Fruit fly (Drosophila melanogaster) whole organism, pupa: ENCODE results near the gene CG42709.
A peak's percentile ranks its signal among the peaks of the same experiment; 100 is the strongest.

Experiments used
- CG10348 ChIP-seq: fragments of 200-800 bp; sonication (Bioruptor generic); IDR thresholded peaks from 2 replicates; pipeline ENCODE4 v1.3.6; 2022; ENCODE audit warnings: missing biosample characterization, missing genetic modification characterization
- CG12605 ChIP-seq: fragments of 200-800 bp; sonication (Bioruptor generic); IDR thresholded peaks from 2 replicates; pipeline ENCODE4 v1.3.6; 2022; ENCODE audit warnings: missing biosample characterization, missing genetic modification characterization
- CG13204 ChIP-seq: fragments of 200-800 bp; sonication (Bioruptor generic); optimal IDR thresholded peaks from 2 replicates; lab custom pipeline; 2018; ENCODE audit warnings: missing biosample characterization, mild to moderate bottlenecking, missing genetic modification characterization, moderate library complexity
- CG14655 ChIP-seq: fragments of 200-800 bp; sonication (Bioruptor generic); optimal IDR thresholded peaks from 3 replicates; lab custom pipeline; 2017; ENCODE audit warnings: mild to moderate bottlenecking, missing biosample characterization, missing genetic modification reagents, missing genetic modification characterization
- CG15710 ChIP-seq: fragments of 200-800 bp; sonication (Bioruptor generic); optimal IDR thresholded peaks from 2 replicates; lab custom pipeline; 2018; ENCODE audit warnings: missing biosample characterization, mild to moderate bottlenecking, missing genetic modification characterization, moderate library complexity
- CG17806 ChIP-seq: fragments of 200-800 bp; sonication (Bioruptor generic); optimal IDR thresholded peaks from 2 replicates; lab custom pipeline; 2018; ENCODE audit warnings: missing biosample characterization, mild to moderate bottlenecking, missing genetic modification characterization, moderate library complexity
- CG32121 ChIP-seq: fragments of 200-800 bp; sonication (Bioruptor generic); IDR thresholded peaks from 2 replicates; pipeline ENCODE4 v1.3.6; 2022; ENCODE audit warnings: missing biosample characterization, missing genetic modification characterization
- CG34367 ChIP-seq: fragments of 200-800 bp; sonication (Bioruptor generic); optimal IDR thresholded peaks from 2 replicates; lab custom pipeline; 2018; ENCODE audit warnings: missing biosample characterization, mild to moderate bottlenecking, missing genetic modification characterization
- CG4496 ChIP-seq: fragments of 200-800 bp; sonication (Bioruptor generic); IDR thresholded peaks from 3 replicates; pipeline ENCODE4 v1.3.6; 2022; ENCODE audit warnings: missing biosample characterization, missing genetic modification characterization
- CG8159 ChIP-seq: fragments of 200-800 bp; sonication (Bioruptor generic); optimal IDR thresholded peaks from 3 replicates; lab custom pipeline; 2018; ENCODE audit warnings: missing biosample characterization, mild to moderate bottlenecking, missing genetic modification characterization, moderate library complexity
- CG8301 ChIP-seq: fragments of 200-800 bp; sonication (Bioruptor generic); optimal IDR thresholded peaks from 2 replicates; lab custom pipeline; 2018; ENCODE audit warnings: missing biosample characterization, mild to moderate bottlenecking, missing genetic modification characterization
- CG9948 ChIP-seq: fragments of 200-800 bp; sonication (Bioruptor generic); optimal IDR thresholded peaks from 2 replicates; lab custom pipeline; 2018; ENCODE audit warnings: missing biosample characterization, mild to moderate bottlenecking, missing genetic modification characterization, moderate library complexity
- D1 ChIP-seq: fragments of 200-800 bp; sonication (Bioruptor generic); optimal IDR thresholded peaks from 2 replicates; lab custom pipeline; 2018; ENCODE audit warnings: missing biosample characterization, mild to moderate bottlenecking, missing genetic modification characterization, moderate library complexity
- EcR ChIP-seq: fragments of 200-800 bp; sonication (Bioruptor generic); optimal IDR thresholded peaks from 3 replicates; lab custom pipeline; 2019; ENCODE audit warnings: missing biosample characterization, missing genetic modification characterization, mild to moderate bottlenecking, moderate library complexity, missing genetic modification reagents
- Ets98B ChIP-seq: fragments of 200-800 bp; sonication (Bioruptor generic); IDR thresholded peaks from 2 replicates; pipeline ENCODE4 v1.3.6; 2022; ENCODE audit warnings: missing biosample characterization, missing genetic modification characterization
- Pif1A ChIP-seq: fragments of 200-800 bp; sonication (Bioruptor generic); optimal IDR thresholded peaks from 3 replicates; lab custom pipeline; 2016; ENCODE audit warnings: missing biosample characterization, missing genetic modification characterization
- Pif1B ChIP-seq: fragments of 200-800 bp; sonication (Bioruptor generic); optimal IDR thresholded peaks from 3 replicates; lab custom pipeline; 2016; ENCODE audit warnings: missing biosample characterization, missing genetic modification characterization
- Snoo ChIP-seq: fragments of 200-800 bp; sonication (Bioruptor generic); optimal IDR thresholded peaks from 3 replicates; lab custom pipeline; 2017; ENCODE audit warnings: missing biosample characterization, mild to moderate bottlenecking, missing genetic modification characterization, inconsistent platforms
- fd96Ca ChIP-seq: fragments of 200-800 bp; sonication (Bioruptor generic); IDR thresholded peaks from 3 replicates; pipeline ENCODE4 v1.3.6; 2022; ENCODE audit warnings: missing biosample characterization, missing genetic modification characterization
- gl ChIP-seq: fragments of 200-800 bp; sonication (Bioruptor generic); optimal IDR thresholded peaks from 2 replicates; lab custom pipeline; 2018; ENCODE audit warnings: missing biosample characterization, mild to moderate bottlenecking, missing genetic modification characterization
- rn ChIP-seq: fragments of 200-800 bp; sonication (Bioruptor generic); IDR thresholded peaks from 2 replicates; pipeline ENCODE4 v1.3.6; 2022; ENCODE audit warnings: missing biosample characterization, missing genetic modification characterization

CG42709 gene

DNA sequence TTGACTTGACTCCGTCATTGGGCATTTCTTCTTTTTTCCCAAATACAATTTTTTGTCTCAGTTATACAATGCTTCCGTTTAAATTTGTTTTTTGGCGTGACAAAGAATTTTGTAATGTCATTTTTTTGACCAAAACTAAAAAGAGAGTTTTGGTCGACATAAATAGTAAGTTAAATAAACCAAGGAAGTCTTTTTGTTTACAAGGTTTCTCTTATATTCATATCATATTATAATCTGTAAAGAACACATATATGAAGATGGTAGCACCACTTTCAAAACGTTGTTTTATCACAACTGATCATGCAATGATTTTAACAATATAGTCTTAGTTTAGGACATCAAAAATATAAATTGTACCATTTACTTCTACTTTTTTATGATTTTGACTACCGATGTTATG, 9.0 kb upstream of the CG42709 start, which contains the start of the genes CG10969 and CG17666:
Gene CG10969 (minus strand): TSS at position 101 of the 400 bp plus-strand sequence.
Gene CG17666 (plus strand): TSS at position 329 of the 400 bp plus-strand sequence.
- TF ChIP-seq fd96Ca (GFP tag; lab: Robert Waterston, UW): no peak
- no peak for TF ChIP-seq Pif1B
- TF ChIP-seq CG13204: no peak

DNA sequence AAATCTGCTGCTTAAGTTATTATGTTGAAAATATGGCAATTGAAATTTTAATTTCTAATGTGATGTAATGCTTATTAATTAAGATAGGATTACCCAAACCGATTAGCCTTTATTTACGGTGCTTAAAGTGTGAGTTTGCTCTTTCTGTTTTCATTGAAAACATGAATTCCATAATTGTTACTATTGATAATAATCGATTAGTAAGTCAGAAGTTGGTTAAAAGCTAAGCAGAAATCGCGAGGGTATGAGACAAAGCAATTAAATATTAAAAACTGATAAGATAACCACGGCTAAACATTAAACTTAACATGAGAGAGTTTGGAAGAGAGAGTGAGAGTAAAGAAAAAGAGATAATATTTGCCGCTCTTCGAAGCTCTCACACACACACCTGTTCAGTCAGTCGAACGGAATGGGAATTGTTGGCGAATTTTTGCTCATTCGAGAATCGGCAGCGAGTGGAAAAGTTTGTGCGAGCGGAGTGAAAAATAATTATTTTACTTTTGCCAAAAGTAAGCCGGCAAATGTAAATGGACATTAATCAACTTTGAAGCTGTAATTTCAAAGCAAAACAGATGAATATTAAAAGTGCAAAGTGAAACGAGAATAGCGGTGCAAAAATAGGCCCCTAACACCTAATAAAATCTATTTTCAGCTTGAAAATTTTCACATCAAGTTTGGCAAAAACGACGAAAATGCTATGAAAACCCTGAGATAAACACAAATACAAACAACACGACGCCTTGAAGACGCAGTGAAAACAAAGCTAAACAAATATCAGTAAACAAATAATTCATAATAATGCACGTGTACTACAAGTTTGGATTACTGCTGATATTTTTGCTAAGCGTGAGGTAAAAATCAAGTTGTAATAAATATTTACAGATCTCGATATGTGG, 1.0 kb downstream of the CG42709 start:
- TF ChIP-seq CG13204: no peak
- TF ChIP-seq CG32121 (GFP tag; lab: Robert Waterston, UW): no peak; the same call in 1 of the 2 replicates
- no peak for TF ChIP-seq rn (GFP tag; lab: Robert Waterston, UW)
- no peak for TF ChIP-seq Pif1A (GFP tag; lab: Kevin White, UChicago)
- TF ChIP-seq Snoo (tag; lab: Kevin White, UChicago): no peak
- no peak for TF ChIP-seq gl (tag; lab: Kevin White, UChicago)
- TF ChIP-seq Pif1B: peak; percentile 13
- peak; percentile 43 for TF ChIP-seq D1 (tag; lab: Kevin White, UChicago)
- peak; percentile 34; the same call in 1 of the 2 replicates for TF ChIP-seq CG12605 (GFP tag; lab: Robert Waterston, UW)
- TF ChIP-seq CG4496 (GFP tag; lab: Robert Waterston, UW): no peak
- no peak for TF ChIP-seq CG10348

DNA sequence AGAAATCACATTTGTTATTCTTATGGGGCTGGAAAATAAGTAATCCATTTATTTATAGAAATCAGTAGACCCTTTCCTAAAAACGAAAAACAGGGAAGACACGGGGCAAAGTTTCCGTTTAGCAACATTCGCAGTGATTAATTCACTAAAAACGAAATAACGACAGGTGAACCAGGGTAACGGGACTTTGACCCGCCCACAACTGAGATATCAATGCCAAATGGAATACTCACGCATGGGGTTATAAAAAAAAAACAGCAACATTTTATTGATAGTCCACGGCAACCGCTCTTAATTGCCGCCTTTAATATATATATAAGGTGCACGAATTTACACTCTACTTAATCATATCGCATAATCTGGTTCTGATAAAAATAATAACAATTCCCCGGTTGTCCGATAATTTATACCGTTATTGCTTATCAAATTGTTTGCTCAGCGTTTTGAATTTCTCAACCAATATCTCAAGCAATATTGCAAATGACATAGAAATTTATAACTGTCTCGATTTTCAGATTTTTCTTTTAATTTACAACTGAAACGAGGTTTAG, 1.8 kb downstream of the CG42709 start:
- TF ChIP-seq rn (GFP tag; lab: Robert Waterston, UW) (no peak), CG4496 (GFP tag; lab: Robert Waterston, UW) (no peak), CG34367 (no peak), CG9948 (no peak), CG14655 (GFP tag; lab: Kevin White, UChicago) (no peak), fd96Ca (GFP tag; lab: Robert Waterston, UW) (no peak), D1 (tag; lab: Kevin White, UChicago) (no peak), Ets98B (no peak), Pif1B (no peak), CG17806 (tag; lab: Kevin White, UChicago) (no peak), CG32121 (GFP tag; lab: Robert Waterston, UW) (no peak), CG8301 (tag; lab: Kevin White, UChicago) (no peak)

DNA sequence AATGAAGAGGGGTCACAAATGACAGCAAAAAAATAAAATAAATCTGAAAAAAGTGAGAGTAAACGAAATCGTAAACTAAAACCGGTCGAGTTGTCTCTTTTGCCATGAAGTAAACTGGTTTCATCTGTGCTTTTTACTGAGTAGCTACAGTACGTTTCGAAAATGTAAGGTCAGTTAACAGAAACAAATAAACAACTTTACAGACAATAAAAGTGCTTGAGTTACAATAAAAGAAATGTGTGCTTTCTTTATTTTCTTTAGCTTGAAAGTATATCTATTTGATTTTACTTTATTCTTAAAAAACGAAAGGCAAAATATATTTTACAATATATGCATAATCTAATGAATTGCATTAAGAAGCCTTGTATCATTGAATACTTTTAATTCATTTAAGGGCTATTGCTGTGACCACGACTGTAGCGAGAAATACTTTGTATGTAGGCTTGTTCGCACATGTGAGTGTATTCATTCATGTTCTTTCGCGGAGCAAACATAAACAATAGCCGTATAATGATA, 3.0 kb downstream of the CG42709 start:
- TF ChIP-seq fd96Ca (GFP tag; lab: Robert Waterston, UW) (0 out of 3 replicates have a peak, but pooled peaks have one; percentile 23), CG34367 (peak; percentile 89), CG13204 (peak; percentile 71), CG8301 (tag; lab: Kevin White, UChicago) (peak; percentile 84), Pif1B (peak; percentile 82), EcR (peak; percentile 78), CG4496 (GFP tag; lab: Robert Waterston, UW) (peak; percentile 77), CG12605 (GFP tag; lab: Robert Waterston, UW) (peak; percentile 52), CG9948 (peak; percentile 90), Pif1A (GFP tag; lab: Kevin White, UChicago) (peak; percentile 85), CG8159 (tag; lab: Kevin White, UChicago) (peak; percentile 93), Snoo (tag; lab: Kevin White, UChicago) (peak; percentile 85), CG32121 (GFP tag; lab: Robert Waterston, UW) (peak; percentile 42), Ets98B (peak; percentile 61), CG15710 (tag; lab: Kevin White, UChicago) (peak; percentile 93), CG10348 (0 out of 2 replicates have a peak, but pooled peaks have one; percentile 40), CG17806 (tag; lab: Kevin White, UChicago) (peak; percentile 90), D1 (tag; lab: Kevin White, UChicago) (peak; percentile 91), gl (tag; lab: Kevin White, UChicago) (peak; percentile 74), CG14655 (GFP tag; lab: Kevin White, UChicago) (peak; percentile 80), rn (GFP tag; lab: Robert Waterston, UW) (no peak)

DNA sequence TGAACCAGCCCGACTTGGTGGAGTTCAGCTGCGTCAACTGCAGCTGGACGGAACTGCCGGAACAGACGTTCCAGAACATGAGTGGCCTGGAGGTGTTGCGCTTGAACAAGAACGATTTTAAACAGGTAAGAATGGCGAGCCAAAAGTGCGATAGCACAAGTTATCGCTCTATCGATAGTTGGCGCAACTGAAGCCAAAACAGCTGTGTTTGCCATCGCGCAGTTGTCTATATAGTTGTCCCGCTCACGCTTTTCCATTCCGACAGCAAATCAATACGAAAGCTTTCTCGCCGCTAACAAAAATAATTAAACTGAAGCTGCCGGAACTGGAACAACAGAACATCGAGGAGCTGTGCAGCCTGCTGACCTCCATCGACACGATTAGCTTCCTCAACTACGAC, 4.5 kb downstream of the CG42709 start:
- TF ChIP-seq CG14655 (GFP tag; lab: Kevin White, UChicago): no peak
- no peak for TF ChIP-seq CG12605 (GFP tag; lab: Robert Waterston, UW)
- TF ChIP-seq CG10348: no peak
- TF ChIP-seq CG4496 (GFP tag; lab: Robert Waterston, UW): peak; percentile 43; the same call in 1 of the 3 replicates

DNA sequence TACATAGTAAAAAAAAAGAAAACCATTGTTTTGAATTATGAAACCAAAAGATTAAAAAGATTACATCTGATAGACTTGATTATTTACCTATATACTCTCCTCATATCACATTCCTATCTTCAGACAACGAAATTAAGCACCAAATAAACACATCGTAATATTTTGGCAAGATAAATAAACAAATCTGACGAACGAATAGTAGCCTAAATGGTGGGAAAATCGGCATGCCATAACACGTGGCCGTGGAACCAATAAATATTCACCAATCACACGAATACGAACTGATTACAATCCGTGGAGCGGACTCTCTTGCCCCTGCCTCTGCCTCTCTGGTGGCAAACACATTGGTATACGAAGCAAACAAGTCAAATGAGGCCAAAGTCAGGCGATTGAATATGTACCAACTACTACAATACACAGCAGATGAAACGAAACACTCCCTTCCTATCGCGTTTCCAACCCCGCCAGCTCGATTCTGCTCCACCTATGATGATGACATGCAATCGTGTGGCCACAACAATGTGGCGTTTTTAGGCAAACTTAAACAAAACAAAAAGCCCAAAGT, 6.2 kb downstream of the CG42709 start:
- TF ChIP-seq CG32121 (GFP tag; lab: Robert Waterston, UW) (no peak), CG17806 (tag; lab: Kevin White, UChicago) (no peak), CG9948 (no peak), CG8159 (tag; lab: Kevin White, UChicago) (no peak), CG10348 (no peak), Ets98B (no peak), CG8301 (tag; lab: Kevin White, UChicago) (no peak), CG12605 (GFP tag; lab: Robert Waterston, UW) (no peak), CG4496 (GFP tag; lab: Robert Waterston, UW) (no peak), fd96Ca (GFP tag; lab: Robert Waterston, UW) (no peak), CG13204 (no peak), Pif1B (no peak), CG15710 (tag; lab: Kevin White, UChicago) (no peak), Pif1A (GFP tag; lab: Kevin White, UChicago) (no peak), Snoo (tag; lab: Kevin White, UChicago) (no peak), gl (tag; lab: Kevin White, UChicago) (no peak), D1 (tag; lab: Kevin White, UChicago) (no peak), CG14655 (GFP tag; lab: Kevin White, UChicago) (no peak)
